Worm (Caenorhabditis elegans): Measurements from ENCODE around the gene F58F12.4.
A peak's percentile ranks its signal among the peaks of the same experiment; 100 is the strongest.

The F58F12.4 gene

DNA sequence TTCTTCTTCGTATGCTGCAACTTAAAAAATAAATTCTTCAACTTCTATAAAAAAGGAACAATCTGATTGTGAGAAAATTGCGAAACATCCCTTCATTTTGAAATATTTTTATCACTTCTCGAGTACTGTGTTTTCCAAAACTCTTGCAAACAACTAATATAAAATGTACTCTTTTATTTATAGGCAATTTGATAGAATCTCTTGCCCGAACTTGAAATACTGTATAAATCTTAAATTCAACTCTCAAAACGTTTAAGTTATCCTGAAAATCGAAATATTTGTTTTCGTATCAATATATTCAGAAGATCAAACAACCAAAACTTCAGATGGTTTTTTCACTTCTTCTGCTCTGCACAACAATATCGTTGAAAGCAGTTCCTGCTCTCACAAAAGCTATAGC lies at the start of gene F58F12.4:
TSS of gene F58F12.4 (plus strand) at position 301 of the 400 bp plus-strand sequence.
- TF ChIP-seq dpl-1 (GFP tag; optimal IDR thresholded peaks at IDR 0.05) (no peak), zfp-3 (GFP tag; conservative IDR thresholded peaks at IDR 0.05) (no peak)

DNA sequence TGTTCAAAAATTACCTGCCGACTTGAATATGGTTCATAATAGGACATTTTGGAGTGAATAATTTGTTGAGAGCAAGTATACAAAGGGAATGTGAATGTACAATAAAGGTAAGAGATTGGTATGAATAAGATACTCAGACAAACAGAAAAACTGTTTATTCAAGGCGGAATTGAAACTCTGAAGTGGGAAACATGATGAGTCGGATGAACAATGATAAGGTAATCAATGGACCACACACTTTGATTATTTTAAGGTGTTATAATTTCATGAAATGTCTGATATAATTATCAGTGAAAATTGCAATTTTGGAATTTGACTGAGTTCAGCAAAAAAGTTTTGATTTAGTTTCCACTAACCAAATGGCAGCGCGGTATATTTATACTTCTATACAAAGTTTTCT lies 47.1 kb upstream of the F58F12.4 start:
- no peak for TF ChIP-seq lin-1 (GFP tag; IDR thresholded peaks at IDR 0.05)
- TF ChIP-seq cey-2 (tag; optimal IDR thresholded peaks at IDR 0.05; ENCODE audit: borderline replicate concordance, insufficient read depth) = no peak
- no peak for TF ChIP-seq F10B5.3 (tag; optimal IDR thresholded peaks at IDR 0.05)
- no peak for TF ChIP-seq zag-1 (tag; optimal IDR thresholded peaks at IDR 0.05)
- peak; percentile 74 for TF ChIP-seq aha-1 (tag)
- no peak for TF ChIP-seq saeg-2 (GFP tag; IDR thresholded peaks at IDR 0.05)
- no peak for TF ChIP-seq lin-13 (GFP tag; optimal IDR thresholded peaks at IDR 0.05)
- TF ChIP-seq dve-1 (tag; optimal IDR thresholded peaks at IDR 0.05; ENCODE audit: insufficient read depth) = peak; percentile 33
- TF ChIP-seq F49E8.2 (tag; optimal IDR thresholded peaks at IDR 0.05; ENCODE audit: borderline replicate concordance) = no peak
- TF ChIP-seq nhr-76 (tag; optimal IDR thresholded peaks at IDR 0.05) = no peak
- TF ChIP-seq pqm-1 (tag; optimal IDR thresholded peaks at IDR 0.05) = peak; percentile 51
- TF ChIP-seq daf-12 (tag; optimal IDR thresholded peaks at IDR 0.05) = no peak
- no peak for TF ChIP-seq vab-7 (GFP tag; IDR thresholded peaks at IDR 0.05)
- no peak for TF ChIP-seq ceh-28 (tag; optimal IDR thresholded peaks at IDR 0.05)
- no peak for TF ChIP-seq arid-1 (GFP tag; conservative IDR thresholded peaks at IDR 0.05)
- no peak for TF ChIP-seq mdt-29 (GFP tag; IDR thresholded peaks at IDR 0.05)
- no peak for TF ChIP-seq gei-8 (GFP tag; optimal IDR thresholded peaks at IDR 0.05)
- TF ChIP-seq ztf-11 (tag; optimal IDR thresholded peaks at IDR 0.05) = no peak
- no peak for TF ChIP-seq nhr-237 (tag; optimal IDR thresholded peaks at IDR 0.05)
- TF ChIP-seq mxl-2 (GFP tag; conservative IDR thresholded peaks at IDR 0.05) = no peak
- no peak for TF ChIP-seq attf-4 (tag; optimal IDR thresholded peaks at IDR 0.05)
- no peak for TF ChIP-seq hmg-1.1 (GFP tag; IDR thresholded peaks at IDR 0.05)
- TF ChIP-seq tra-1 (GFP tag; IDR thresholded peaks at IDR 0.05) = no peak
- TF ChIP-seq zip-2 (tag; optimal IDR thresholded peaks at IDR 0.05) = no peak
- no peak for TF ChIP-seq nhr-11 (tag; optimal IDR thresholded peaks at IDR 0.05)
- TF ChIP-seq nhr-48 (tag; optimal IDR thresholded peaks at IDR 0.05) = no peak
- TF ChIP-seq madf-5 (GFP tag; IDR thresholded peaks at IDR 0.05) = no peak
- no peak for TF ChIP-seq daf-16 (GFP tag; optimal IDR thresholded peaks at IDR 0.05)
- peak; percentile 59 for TF ChIP-seq daf-16 (tag; optimal IDR thresholded peaks at IDR 0.05)
- no peak for TF ChIP-seq spr-1 (tag; optimal IDR thresholded peaks at IDR 0.05)
- peak in 1 of 2 experiments; percentile 11 for TF ChIP-seq lsy-2 (tag; optimal IDR thresholded peaks at IDR 0.05)
- no peak for TF ChIP-seq spr-3 (GFP tag; optimal IDR thresholded peaks at IDR 0.05)
- no peak for TF ChIP-seq fos-1 (tag; optimal IDR thresholded peaks at IDR 0.05)
- TF ChIP-seq snpc-1.2 (GFP tag; IDR thresholded peaks at IDR 0.05) = no peak
- no peak for TF ChIP-seq jun-1 (tag; optimal IDR thresholded peaks at IDR 0.05)
- no peak for TF ChIP-seq lir-3 (tag; optimal IDR thresholded peaks at IDR 0.05)
- TF ChIP-seq unc-130 (GFP tag; optimal IDR thresholded peaks at IDR 0.05) = no peak
- TF ChIP-seq snpc-4 (tag; optimal IDR thresholded peaks at IDR 0.05) = no peak
- TF ChIP-seq fkh-10 (GFP tag; optimal IDR thresholded peaks at IDR 0.05) = no peak
- no peak for TF ChIP-seq mxl-3 (GFP tag; optimal IDR thresholded peaks at IDR 0.05)

DNA sequence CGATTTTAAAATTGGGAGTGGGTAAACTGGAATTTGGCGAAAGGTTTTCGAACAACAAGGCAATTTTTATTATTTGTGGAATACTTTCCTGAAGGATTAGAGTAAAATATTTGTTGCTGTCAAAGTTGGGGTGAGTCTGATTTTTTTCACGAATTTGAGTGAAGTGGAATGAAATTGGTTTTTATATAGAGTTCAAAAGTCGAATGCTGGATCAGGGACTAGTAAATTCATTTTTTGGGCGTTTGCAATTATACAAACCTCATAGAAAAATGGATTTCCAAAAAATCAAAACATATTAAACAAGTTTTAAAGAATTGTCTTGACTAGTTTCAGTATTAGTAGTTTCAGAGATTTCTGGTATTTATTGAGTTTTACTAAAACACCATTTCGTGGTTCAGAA lies 46.6 kb upstream of the F58F12.4 start, which contains the start of gene C32D5.7:
TSS of gene C32D5.7 (minus strand) at position 101 of the 400 bp plus-strand sequence.
- TF ChIP-seq ceh-32 (tag; optimal IDR thresholded peaks at IDR 0.05; ENCODE audit: poor library complexity) (no peak), F26F4.8 (GFP tag; conservative IDR thresholded peaks at IDR 0.05) (no peak), unc-39 (tag; optimal IDR thresholded peaks at IDR 0.05) (no peak), snpc-1.2 (GFP tag; IDR thresholded peaks at IDR 0.05) (no peak), spr-3 (GFP tag; optimal IDR thresholded peaks at IDR 0.05) (no peak), F37D6.2 (tag; optimal IDR thresholded peaks at IDR 0.05) (no peak), gei-8 (GFP tag; optimal IDR thresholded peaks at IDR 0.05) (no peak), lim-7 (GFP tag; IDR thresholded peaks at IDR 0.05) (no peak), lin-38 (GFP tag; IDR thresholded peaks at IDR 0.05) (no peak), nhr-42 (GFP tag; IDR thresholded peaks at IDR 0.05) (no peak), daf-8 (GFP tag; IDR thresholded peaks at IDR 0.05) (no peak), zip-11 (GFP tag; IDR thresholded peaks at IDR 0.05) (no peak), duxl-1 (tag; optimal IDR thresholded peaks at IDR 0.05; ENCODE audit: poor library complexity) (no peak), fkh-10 (GFP tag; optimal IDR thresholded peaks at IDR 0.05) (no peak), F49E8.2 (tag; optimal IDR thresholded peaks at IDR 0.05; ENCODE audit: borderline replicate concordance) (no peak), nhr-48 (tag; optimal IDR thresholded peaks at IDR 0.05) (no peak), spr-1 (tag; optimal IDR thresholded peaks at IDR 0.05) (no peak), mxl-3 (GFP tag; optimal IDR thresholded peaks at IDR 0.05) (no peak)
